Fruit fly (Drosophila melanogaster) whole organism, embryonic: Measurements from ENCODE around the gene CG17982.

Source experiments
- Ada2b ChIP-seq: fragments of 200-800 bp; sonication (Bioruptor generic); IDR thresholded peaks from 2 replicates; pipeline ENCODE4 v1.3.6; 2022; ENCODE audit warnings: missing biosample characterization, missing genetic modification characterization
- Aef1 ChIP-seq: fragments of 200-800 bp; sonication (Bioruptor generic); IDR thresholded peaks from 3 replicates; pipeline ENCODE4 v1.3.6; 2022; ENCODE audit warnings: missing biosample characterization, missing genetic modification characterization
- CG10431 ChIP-seq: fragments of 200-800 bp; sonication (Bioruptor generic); optimal IDR thresholded peaks from 3 replicates; lab custom pipeline; 2018; ENCODE audit warnings: missing biosample characterization, mild to moderate bottlenecking, missing genetic modification characterization
- CG11695 ChIP-seq: fragments of 200-800 bp; sonication (Bioruptor generic); IDR thresholded peaks from 3 replicates; pipeline ENCODE4 v1.3.6; 2022; ENCODE audit warnings: missing biosample characterization, missing genetic modification characterization
- CG12104 ChIP-seq: fragments of 200-800 bp; sonication (Bioruptor generic); optimal IDR thresholded peaks from 3 replicates; lab custom pipeline; 2016; ENCODE audit warnings: missing biosample characterization, missing genetic modification characterization
- CG12299 ChIP-seq: fragments of 200-800 bp; sonication (Bioruptor generic); optimal IDR thresholded peaks from 2 replicates; lab custom pipeline; 2018; ENCODE audit warnings: missing biosample characterization, mild to moderate bottlenecking, missing genetic modification characterization
- CG12391 ChIP-seq: fragments of 200-800 bp; sonication (Bioruptor generic); optimal IDR thresholded peaks from 3 replicates; lab custom pipeline; 2018; ENCODE audit warnings: missing biosample characterization, mild to moderate bottlenecking, missing genetic modification characterization, moderate library complexity
- CG14441 ChIP-seq: fragments of 200-800 bp; sonication (Bioruptor generic); IDR thresholded peaks from 2 replicates; pipeline ENCODE4 v1.3.6; 2022; ENCODE audit warnings: missing biosample characterization, missing genetic modification characterization
- CG15601 ChIP-seq: fragments of 200-800 bp; sonication (Bioruptor generic); optimal IDR thresholded peaks from 3 replicates; lab custom pipeline; 2019; ENCODE audit warnings: missing biosample characterization, mild to moderate bottlenecking, missing genetic modification characterization, moderate library complexity
- CG1647 ChIP-seq: fragments of 200-800 bp; sonication (Bioruptor generic); optimal IDR thresholded peaks from 3 replicates; lab custom pipeline; 2016; ENCODE audit warnings: missing biosample characterization, missing genetic modification characterization
- CG16813 ChIP-seq: fragments of 200-800 bp; sonication (Bioruptor generic); IDR thresholded peaks from 3 replicates; pipeline ENCODE4 v1.3.6; 2022; ENCODE audit warnings: missing biosample characterization, missing genetic modification characterization; ENCODE audit not compliant: partially characterized antibody
- CG17186 ChIP-seq: fragments of 200-800 bp; sonication (Bioruptor generic); optimal IDR thresholded peaks from 3 replicates; lab custom pipeline; 2017; ENCODE audit warnings: missing biosample characterization, missing genetic modification reagents, missing genetic modification characterization
- CG17829 ChIP-seq: fragments of 200-800 bp; optimal IDR thresholded peaks from 2 replicates; lab custom pipeline; 2019; ENCODE audit warnings: missing biosample characterization, mild to moderate bottlenecking, missing genetic modification characterization, moderate library complexity
- CG18619 ChIP-seq: fragments of 200-800 bp; sonication (Bioruptor generic); optimal IDR thresholded peaks from 3 replicates; lab custom pipeline; 2017; ENCODE audit warnings: missing biosample characterization, mild to moderate bottlenecking, missing genetic modification characterization
- CG2120 ChIP-seq: fragments of 200-800 bp; sonication (Bioruptor generic); optimal IDR thresholded peaks from 3 replicates; lab custom pipeline; 2016; ENCODE audit warnings: missing biosample characterization, missing genetic modification characterization
- CG5180 ChIP-seq: fragments of 200-800 bp; sonication (Bioruptor generic); optimal IDR thresholded peaks from 3 replicates; lab custom pipeline; 2017; ENCODE audit warnings: missing biosample characterization, missing genetic modification characterization, mild to moderate bottlenecking, moderate library complexity, missing genetic modification reagents
- CG6683 ChIP-seq: fragments of 200-800 bp; sonication (Bioruptor generic); optimal IDR thresholded peaks from 2 replicates; lab custom pipeline; 2017; ENCODE audit warnings: missing biosample characterization, mild to moderate bottlenecking, missing genetic modification characterization, missing genetic modification reagents
- CG7271 ChIP-seq: fragments of 200-800 bp; sonication (Bioruptor generic); optimal IDR thresholded peaks from 2 replicates; lab custom pipeline; 2018; ENCODE audit warnings: missing biosample characterization, mild to moderate bottlenecking, missing genetic modification characterization, moderate library complexity
- CG7745 ChIP-seq: fragments of 200-800 bp; sonication (Bioruptor generic); optimal IDR thresholded peaks from 2 replicates; lab custom pipeline; 2018; ENCODE audit warnings: missing biosample characterization, mild to moderate bottlenecking, missing genetic modification characterization, moderate library complexity
- CG8478 ChIP-seq: fragments of >200 bp; optimal IDR thresholded peaks from 2 replicates; lab custom pipeline; 2018
- Deaf1 ChIP-seq: fragments of 200-800 bp; optimal IDR thresholded peaks from 3 replicates; lab custom pipeline; 2019; ENCODE audit warnings: missing biosample characterization, mild to moderate bottlenecking, missing genetic modification characterization, moderate library complexity
- Hr78 ChIP-seq, 2 experiments: fragments of 200-800 bp in 1 of 2; fragments of >200 bp in 1 of 2; sonication (Bioruptor generic) in 1 of 2; optimal IDR thresholded peaks; 2 replicates each; lab custom pipeline; 2017 to 2019; ENCODE audit warnings: missing biosample characterization in 2 of 2, missing genetic modification characterization in 2 of 2, mild to moderate bottlenecking in 1 of 2, moderate library complexity in 1 of 2
- Jarid2 ChIP-seq: fragments of 200-800 bp; sonication (Bioruptor generic); optimal IDR thresholded peaks from 3 replicates; lab custom pipeline; 2017; ENCODE audit warnings: mild to moderate bottlenecking, missing biosample characterization, missing genetic modification reagents, missing genetic modification characterization
- Med ChIP-seq: fragments of 200-800 bp; sonication (Bioruptor generic); peaks from one replicate; lab custom pipeline; 2016; ENCODE audit warnings: missing biosample characterization, missing genetic modification characterization, mild to moderate bottlenecking, inconsistent platforms, moderate library complexity
- PHDP ChIP-seq: fragments of 200-800 bp; sonication (Bioruptor generic); optimal IDR thresholded peaks from 3 replicates; lab custom pipeline; 2018; ENCODE audit warnings: missing biosample characterization, mild to moderate bottlenecking, missing genetic modification characterization, moderate library complexity
- Pdp1 ChIP-seq, 2 experiments: fragments of 200-800 bp; sonication (Bioruptor generic); optimal IDR thresholded peaks; 3 replicates each; lab custom pipeline; 2016; ENCODE audit warnings: missing biosample characterization in 2 of 2, missing genetic modification characterization in 2 of 2, mild to moderate bottlenecking in 1 of 2, moderate library complexity in 1 of 2
- Trl ChIP-seq, 3 experiments: fragments of >200 bp in 2 of 3; fragments of 200-800 bp in 1 of 3; sonication (Bioruptor generic) in 1 of 3; optimal IDR thresholded peaks; 2 replicates in 1 of 3; 3 replicates in 2 of 3; lab custom pipeline; 2016 to 2017; ENCODE audit warnings: missing biosample characterization in 1 of 3, missing genetic modification characterization in 1 of 3
- Vsx1 ChIP-seq: fragments of 200-800 bp; sonication (Bioruptor generic); optimal IDR thresholded peaks from 2 replicates; lab custom pipeline; 2017; ENCODE audit warnings: missing biosample characterization, mild to moderate bottlenecking, missing genetic modification characterization, missing genetic modification reagents
- Xrp1 ChIP-seq: fragments of 200-800 bp; sonication (Bioruptor generic); IDR thresholded peaks from 2 replicates; pipeline ENCODE4 v1.3.6; 2022; ENCODE audit warnings: missing biosample characterization, missing genetic modification characterization
- amos ChIP-seq: fragments of 200-800 bp; sonication (Bioruptor generic); IDR thresholded peaks from 2 replicates; pipeline ENCODE4 v1.3.6; 2022; ENCODE audit warnings: missing biosample characterization, missing genetic modification characterization; ENCODE audit not compliant: partially characterized antibody
- ato ChIP-seq: fragments of 200-800 bp; sonication (Bioruptor generic); IDR thresholded peaks from 2 replicates; pipeline ENCODE4 v1.3.6; 2022; ENCODE audit warnings: missing biosample characterization, missing genetic modification characterization; ENCODE audit not compliant: partially characterized antibody
- bsh ChIP-seq, 2 experiments: fragments of 200-800 bp; sonication (Bioruptor generic); optimal IDR thresholded peaks; 2 replicates each; lab custom pipeline; 2017 to 2018; ENCODE audit warnings: mild to moderate bottlenecking in 2 of 2, missing biosample characterization in 2 of 2, missing genetic modification characterization in 2 of 2, moderate library complexity in 1 of 2
- chinmo ChIP-seq: fragments of 200-800 bp; sonication (Bioruptor generic); IDR thresholded peaks from 4 replicates; pipeline ENCODE4 v1.3.6; 2022; ENCODE audit warnings: missing biosample characterization, missing genetic modification characterization; ENCODE audit not compliant: partially characterized antibody
- dan ChIP-seq: fragments of 200-800 bp; sonication (Bioruptor generic); IDR thresholded peaks from 2 replicates; pipeline ENCODE4 v1.3.6; 2022; ENCODE audit warnings: missing biosample characterization, missing genetic modification characterization
- exex ChIP-seq: fragments of 200-800 bp; sonication (Bioruptor generic); optimal IDR thresholded peaks from 4 replicates; lab custom pipeline; 2018; ENCODE audit warnings: missing biosample characterization, mild to moderate bottlenecking, missing genetic modification characterization, moderate library complexity
- grn ChIP-seq: fragments of 200-800 bp; sonication (Bioruptor generic); optimal IDR thresholded peaks from 3 replicates; lab custom pipeline; 2017; ENCODE audit warnings: missing biosample characterization, missing genetic modification characterization
- gsb ChIP-seq: fragments of 200-800 bp; sonication (Bioruptor generic); IDR thresholded peaks from 2 replicates; pipeline ENCODE4 v1.3.6; 2022; ENCODE audit warnings: missing biosample characterization, missing genetic modification characterization
- hb ChIP-seq: fragments of 200-800 bp; sonication (Bioruptor generic); IDR thresholded peaks from 3 replicates; pipeline ENCODE4 v1.3.6; 2022; ENCODE audit warnings: missing biosample characterization, missing genetic modification characterization; ENCODE audit not compliant: partially characterized antibody
- kah ChIP-seq: fragments of 200-800 bp; sonication (Bioruptor generic); optimal IDR thresholded peaks from 2 replicates; lab custom pipeline; 2018; ENCODE audit warnings: missing biosample characterization, mild to moderate bottlenecking, missing genetic modification characterization
- lab ChIP-seq: fragments of 200-800 bp; sonication (Bioruptor generic); optimal IDR thresholded peaks from 3 replicates; lab custom pipeline; 2017; ENCODE audit warnings: missing biosample characterization, missing genetic modification characterization, mild to moderate bottlenecking, moderate library complexity, missing genetic modification reagents
- psq ChIP-seq: fragments of 200-800 bp; sonication (Bioruptor generic); optimal IDR thresholded peaks from 2 replicates; lab custom pipeline; 2017; ENCODE audit warnings: missing biosample characterization, missing genetic modification characterization
- pzg ChIP-seq: fragments of 200-800 bp; sonication (Bioruptor generic); optimal IDR thresholded peaks from 3 replicates; lab custom pipeline; 2018; ENCODE audit warnings: missing biosample characterization, mild to moderate bottlenecking, missing genetic modification characterization, moderate library complexity
- salm ChIP-seq: fragments of 200-800 bp; sonication (Bioruptor generic); optimal IDR thresholded peaks from 2 replicates; lab custom pipeline; 2018; ENCODE audit warnings: missing biosample characterization, mild to moderate bottlenecking, missing genetic modification characterization
- shn ChIP-seq: fragments of 200-800 bp; sonication (Bioruptor generic); optimal IDR thresholded peaks from 3 replicates; lab custom pipeline; 2016; ENCODE audit warnings: missing biosample characterization, missing genetic modification characterization
- sqz ChIP-seq: fragments of 200-800 bp; sonication (Bioruptor generic); optimal IDR thresholded peaks from 3 replicates; lab custom pipeline; 2018; ENCODE audit warnings: missing biosample characterization, mild to moderate bottlenecking, missing genetic modification characterization
- vnd ChIP-seq: fragments of 200-800 bp; sonication (Bioruptor generic); IDR thresholded peaks from 3 replicates; pipeline ENCODE4 v1.3.6; 2022; ENCODE audit warnings: missing biosample characterization, missing genetic modification characterization; ENCODE audit not compliant: partially characterized antibody
- z ChIP-seq: fragments of 200-800 bp; sonication (Bioruptor generic); IDR thresholded peaks from 3 replicates; pipeline ENCODE4 v1.3.6; 2022; ENCODE audit warnings: missing biosample characterization, missing genetic modification characterization

Gene CG17982

DNA sequence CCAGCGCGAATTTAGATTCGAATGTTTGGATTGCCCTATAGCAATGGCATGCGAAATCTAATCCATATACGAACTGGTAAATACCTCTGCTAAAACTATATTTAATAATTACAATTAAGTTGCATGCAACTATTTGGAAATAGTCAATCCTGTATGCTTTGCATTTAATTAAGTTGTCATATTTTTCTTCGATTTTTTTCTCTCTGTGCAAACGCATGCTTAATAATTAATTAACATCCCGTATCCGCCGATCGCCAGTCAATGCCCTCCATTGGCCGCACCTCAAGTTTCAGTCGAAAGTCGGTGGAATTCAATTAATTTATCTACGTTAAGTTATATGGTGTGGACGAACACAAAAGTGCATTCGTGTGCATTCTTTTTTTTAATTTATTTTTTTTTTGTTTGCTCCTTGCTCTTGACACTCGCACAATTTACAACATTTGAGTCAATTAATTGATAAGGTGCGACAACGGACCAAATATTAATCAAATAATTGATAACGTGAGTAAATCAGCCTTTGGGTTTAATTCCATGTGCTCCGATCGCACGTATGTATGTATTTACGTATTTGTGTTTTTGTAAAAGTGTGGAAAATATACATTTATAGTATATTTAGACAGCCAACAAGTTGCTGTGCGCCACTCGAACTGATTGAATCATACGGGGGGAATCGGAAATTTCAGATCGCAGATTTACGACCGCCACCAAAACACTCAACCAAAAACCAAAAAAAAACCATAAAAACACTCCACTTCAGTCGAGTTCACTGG lies 37.2 kb downstream of the CG17982 start:
- no peak for TF ChIP-seq CG12299 (tag; lab: Kevin White, UChicago)
- TF ChIP-seq CG7745, result peak; percentile 95
- peak; percentile 92 for TF ChIP-seq exex (tag; lab: Kevin White, UChicago)
- no peak for TF ChIP-seq CG7271
- TF ChIP-seq vnd, result peak; percentile 52; the same call in 2 of the 3 replicates
- peak; percentile 53 for TF ChIP-seq sqz (GFP tag; lab: Kevin White, UChicago)
- no peak for TF ChIP-seq PHDP
- peak; percentile 14 for TF ChIP-seq Deaf1 (tag; lab: Kevin White, UChicago)
- no peak for TF ChIP-seq gsb (GFP tag; lab: Robert Waterston, UW)
- no peak for TF ChIP-seq CG14441
- TF ChIP-seq CG17829 (tag; lab: Kevin White, UChicago), result no peak
- TF ChIP-seq z (GFP tag; lab: Robert Waterston, UW), result peak; percentile 80
- no peak for TF ChIP-seq CG6683 (GFP tag; lab: Kevin White, UChicago)
- TF ChIP-seq Jarid2 (GFP tag; lab: Kevin White, UChicago), result no peak
- TF ChIP-seq CG11695 (GFP tag; lab: Robert Waterston, UW), result no peak
- peak; percentile 4 for TF ChIP-seq CG10431 (GFP tag; lab: Kevin White, UChicago)
- TF ChIP-seq CG15601, result peak; percentile 10
- peak in 1 of 2 experiments; percentile 53 for TF ChIP-seq Hr78 (GFP tag; optimal IDR thresholded peaks at IDR 0.05; lab: Kevin White, UChicago)
- TF ChIP-seq ato (GFP tag; lab: Robert Waterston, UW), result no peak
- peak in 1 of 2 experiments; percentile 9 for TF ChIP-seq bsh (GFP tag; optimal IDR thresholded peaks at IDR 0.05; lab: Kevin White, UChicago)
- peak; percentile 31 for TF ChIP-seq kah (GFP tag; lab: Kevin White, UChicago)
- TF ChIP-seq CG12104 (GFP tag; lab: Kevin White, UChicago), result no peak
- TF ChIP-seq Pdp1 (GFP tag; optimal IDR thresholded peaks at IDR 0.05; lab: Kevin White, UChicago), result peak in 1 of 2 experiments; percentile 50
- no peak for TF ChIP-seq dan (GFP tag; lab: Robert Waterston, UW)
- no peak for TF ChIP-seq Aef1
- peak; percentile 34 for TF ChIP-seq lab (GFP tag; lab: Kevin White, UChicago)
- peak; percentile 14 for TF ChIP-seq Vsx1 (GFP tag; lab: Kevin White, UChicago)
- TF ChIP-seq CG1647 (GFP tag; lab: Kevin White, UChicago), result no peak
- TF ChIP-seq shn (GFP tag; lab: Kevin White, UChicago), result no peak
- TF ChIP-seq salm (tag; lab: Kevin White, UChicago), result peak; percentile 54
- no peak for TF ChIP-seq Ada2b (GFP tag; lab: Robert Waterston, UW)
- TF ChIP-seq CG8478 (lab: Kevin White, UChicago), result no peak
- TF ChIP-seq psq (GFP tag; lab: Kevin White, UChicago), result no peak
- no peak for TF ChIP-seq Trl (optimal IDR thresholded peaks at IDR 0.05; lab: Kevin White, UChicago)
- no peak for TF ChIP-seq Trl (GFP tag; optimal IDR thresholded peaks at IDR 0.05; lab: Kevin White, UChicago)
- peak; percentile 32 for TF ChIP-seq Med (GFP tag; lab: Kevin White, UChicago)
- TF ChIP-seq chinmo (GFP tag; lab: Robert Waterston, UW), result 0 out of 4 replicates have a peak, but pooled peaks have one; percentile 14
- TF ChIP-seq CG17186 (GFP tag; lab: Kevin White, UChicago), result no peak
- TF ChIP-seq CG2120, result no peak
- TF ChIP-seq hb (GFP tag; lab: Robert Waterston, UW), result no peak
- no peak for TF ChIP-seq pzg (GFP tag; lab: Kevin White, UChicago)
- no peak for TF ChIP-seq CG12391
- TF ChIP-seq Xrp1, result 0 out of 2 replicates have a peak, but pooled peaks have one; percentile 7
- TF ChIP-seq CG16813 (GFP tag; lab: Robert Waterston, UW), result no peak
- TF ChIP-seq CG5180 (GFP tag; lab: Kevin White, UChicago), result peak; percentile 67
- TF ChIP-seq grn, result peak; percentile 89
- no peak for TF ChIP-seq amos (GFP tag; lab: Robert Waterston, UW)
- TF ChIP-seq CG18619 (GFP tag; lab: Kevin White, UChicago), result no peak
